Worm (Caenorhabditis elegans) whole organism, L1 larva: ENCODE measurements around the gene srbc-76.
"Not testable (repeated sequence)": the region's sequence is repeated elsewhere in the genome, so short reads cannot be mapped to it uniquely, and the experiment has no call there.

Experiments used
- Y116A8C.19 ChIP-seq: sonication (generic microtip); optimal IDR thresholded peaks from 2 replicates; lab custom pipeline; 2016; ENCODE audit warnings: missing compliant biosample characterization, missing genetic modification characterization, borderline replicate concordance
- blmp-1 ChIP-seq: fragments of 150-350 bp; optimal IDR thresholded peaks from 2 replicates; lab custom pipeline; 2014; ENCODE audit warnings: missing biosample characterization, missing genetic modification characterization
- ceh-8 ChIP-seq: fragments of 200-800 bp; sonication (Bioruptor generic); optimal IDR thresholded peaks from 2 replicates; lab custom pipeline; 2018; ENCODE audit warnings: mild to moderate bottlenecking, missing genetic modification characterization, moderate library complexity, missing compliant biosample characterization
- ceh-90 ChIP-seq: sonication (generic microtip); optimal IDR thresholded peaks from 2 replicates; lab custom pipeline; 2016; ENCODE audit warnings: missing genetic modification characterization, missing compliant biosample characterization
- ces-1 ChIP-seq: fragments of 150-350 bp; optimal IDR thresholded peaks from 2 replicates; lab custom pipeline; 2014; ENCODE audit warnings: missing biosample characterization, missing genetic modification reagents, missing genetic modification characterization
- dpl-1 ChIP-seq, 3 experiments: fragments of 150-350 bp in 2 of 3; sonication (generic microtip) in 1 of 3; optimal IDR thresholded peaks; 2 replicates each; lab custom pipeline; 2014 to 2017; ENCODE audit warnings: missing biosample characterization in 3 of 3, missing genetic modification characterization in 3 of 3, missing genetic modification reagents in 3 of 3
- dsc-1 ChIP-seq: sonication (generic microtip); optimal IDR thresholded peaks from 2 replicates; lab custom pipeline; 2016; ENCODE audit warnings: mild to moderate bottlenecking, missing genetic modification characterization, missing compliant biosample characterization
- efl-1 ChIP-seq, 4 experiments: fragments of 150-350 bp; optimal IDR thresholded peaks in 3 of 4; peaks in 1 of 4; 1 replicate in 1 of 4; 2 replicates in 3 of 4; lab custom pipeline; 2014; ENCODE audit warnings: missing biosample characterization in 2 of 4, missing genetic modification characterization in 2 of 4, missing genetic modification reagents in 2 of 4
- elt-2 ChIP-seq: sonication (generic microtip); optimal IDR thresholded peaks from 2 replicates; lab custom pipeline; 2016; ENCODE audit warnings: missing genetic modification characterization, mild to moderate bottlenecking, inconsistent platforms, missing compliant biosample characterization, missing genetic modification reagents
- elt-3 ChIP-seq, 6 experiments: fragments of 150-350 bp in 1 of 6; sonication (generic microtip); optimal IDR thresholded peaks; 2 replicates each; lab custom pipeline; 2017 to 2018; ENCODE audit warnings: missing biosample characterization in 6 of 6, missing genetic modification characterization in 6 of 6, inconsistent platforms in 1 of 6
- fkh-8 ChIP-seq: sonication (generic microtip); optimal IDR thresholded peaks from 2 replicates; lab custom pipeline; 2016; ENCODE audit warnings: mild to moderate bottlenecking, missing genetic modification characterization, missing compliant biosample characterization
- isw-1 ChIP-seq: fragments of 200-800 bp; sonication (Bioruptor generic); IDR thresholded peaks from 2 replicates; pipeline ENCODE4 v1.3.6; 2022; ENCODE audit warnings: missing genetic modification characterization, missing compliant biosample characterization
- jun-1 ChIP-seq: fragments of 150-350 bp; optimal IDR thresholded peaks from 2 replicates; lab custom pipeline; 2014; ENCODE audit warnings: missing biosample characterization, missing genetic modification reagents, missing genetic modification characterization
- lin-13 ChIP-seq: fragments of 150-350 bp; optimal IDR thresholded peaks from 2 replicates; lab custom pipeline; 2014; ENCODE audit warnings: missing biosample characterization, missing genetic modification reagents, missing genetic modification characterization
- lin-35 ChIP-seq, 2 experiments: fragments of 150-350 bp; optimal IDR thresholded peaks; 2 replicates each; lab custom pipeline; 2014; ENCODE audit warnings: missing biosample characterization in 2 of 2, missing genetic modification characterization in 2 of 2, missing genetic modification reagents in 2 of 2
- lsy-2 ChIP-seq, 2 experiments: fragments of 150-350 bp; optimal IDR thresholded peaks; 2 replicates each; lab custom pipeline; 2014; ENCODE audit warnings: missing biosample characterization in 2 of 2, missing genetic modification characterization in 2 of 2
- mab-9 ChIP-seq: fragments of 200-800 bp; sonication (Bioruptor generic); IDR thresholded peaks from 2 replicates; pipeline ENCODE4 v1.3.6; 2022; ENCODE audit warnings: missing genetic modification reagents, missing genetic modification characterization, missing compliant biosample characterization
- mep-1 ChIP-seq: fragments of 150-350 bp; optimal IDR thresholded peaks from 2 replicates; lab custom pipeline; 2014; ENCODE audit warnings: missing biosample characterization, missing genetic modification characterization
- nhr-20 ChIP-seq: sonication (generic microtip); optimal IDR thresholded peaks from 2 replicates; lab custom pipeline; 2016; ENCODE audit warnings: mild to moderate bottlenecking, missing genetic modification characterization, missing compliant biosample characterization
- nhr-47 ChIP-seq: sonication (generic microtip); optimal IDR thresholded peaks from 2 replicates; lab custom pipeline; 2016; ENCODE audit warnings: mild to moderate bottlenecking, missing genetic modification characterization, moderate library complexity, missing compliant biosample characterization
- nhr-71 ChIP-seq: sonication (generic microtip); optimal IDR thresholded peaks from 2 replicates; lab custom pipeline; 2016; ENCODE audit warnings: mild to moderate bottlenecking, missing genetic modification characterization, moderate library complexity, missing compliant biosample characterization
- nhr-84 ChIP-seq: sonication (generic microtip); optimal IDR thresholded peaks from 2 replicates; lab custom pipeline; 2017; ENCODE audit warnings: missing biosample characterization, missing genetic modification characterization
- pax-3 ChIP-seq: fragments of 200-800 bp; sonication (Bioruptor generic); optimal IDR thresholded peaks from 2 replicates; lab custom pipeline; 2018; ENCODE audit warnings: mild to moderate bottlenecking, missing genetic modification characterization, moderate library complexity, missing compliant biosample characterization
- snpc-4 ChIP-seq: fragments of 150-350 bp; optimal IDR thresholded peaks from 2 replicates; lab custom pipeline; 2014; ENCODE audit warnings: missing biosample characterization, missing genetic modification characterization
- sox-4 ChIP-seq: sonication (generic microtip); optimal IDR thresholded peaks from 2 replicates; lab custom pipeline; 2016; ENCODE audit warnings: missing genetic modification characterization, missing compliant biosample characterization
- sup-37 ChIP-seq: fragments of 200-800 bp; sonication (Bioruptor generic); optimal IDR thresholded peaks from 2 replicates; lab custom pipeline; 2018; ENCODE audit warnings: mild to moderate bottlenecking, missing genetic modification characterization, missing compliant biosample characterization
- unc-130 ChIP-seq: fragments of 150-350 bp; optimal IDR thresholded peaks from 2 replicates; lab custom pipeline; 2017; ENCODE audit warnings: missing biosample characterization, missing genetic modification characterization, inconsistent platforms
- unc-30 ChIP-seq: sonication (generic microtip); optimal IDR thresholded peaks from 2 replicates; lab custom pipeline; 2017; ENCODE audit warnings: missing biosample characterization, missing genetic modification characterization
- unc-86 ChIP-seq: sonication (generic microtip); optimal IDR thresholded peaks from 2 replicates; lab custom pipeline; 2016; ENCODE audit warnings: missing genetic modification characterization, missing compliant biosample characterization
- unc-98 ChIP-seq: fragments of 200-800 bp; sonication (Bioruptor generic); IDR thresholded peaks from 2 replicates; pipeline ENCODE4 v1.3.6; 2022; ENCODE audit warnings: missing genetic modification characterization, missing compliant biosample characterization
- zag-1 ChIP-seq: fragments of 150-350 bp; optimal IDR thresholded peaks from 2 replicates; lab custom pipeline; 2014; ENCODE audit warnings: missing biosample characterization, missing genetic modification characterization
- zip-4 ChIP-seq: fragments of 200-800 bp; sonication (Bioruptor generic); optimal IDR thresholded peaks from 2 replicates; lab custom pipeline; 2018; ENCODE audit warnings: mild to moderate bottlenecking, missing genetic modification characterization, moderate library complexity, missing compliant biosample characterization
- ztf-11 ChIP-seq, 2 experiments: sonication (generic microtip); optimal IDR thresholded peaks; 2 replicates each; lab custom pipeline; 2016 to 2017; ENCODE audit warnings: missing genetic modification characterization in 2 of 2, missing biosample characterization in 1 of 2, missing compliant biosample characterization in 1 of 2

srbc-76 gene

ce11 chrV:15253529-15253928 is 1.3 kb downstream of the srbc-76 start, which contains the start of gene srbc-75:
Gene srbc-75 (plus strand): TSS chrV:15253829.
- TF ChIP-seq nhr-71 (tag; lab: Kevin White, UChicago) (no peak), blmp-1 (tag; lab: Kevin White, UChicago) (peak; percentile 3)

ce11 chrV:15256669-15257068 is 4.5 kb downstream of the srbc-76 start, which contains the start of gene srsx-39:
Gene srsx-39 (minus strand): TSS chrV:15256769.
- not testable (repeated sequence) for TF ChIP-seq fkh-8, nhr-20, zag-1 (tag; lab: Kevin White, UChicago)

ce11 chrV:15259049-15259448 is 6.9 kb downstream of the srbc-76 start, which contains the start of gene srsx-37:
Gene srsx-37 (minus strand): TSS chrV:15259149.
- no peak for TF ChIP-seq nhr-47 (tag; lab: Kevin White, UChicago)
- no peak for TF ChIP-seq unc-98 (GFP tag; lab: Robert Waterston, UW)
- TF ChIP-seq unc-86 (tag; lab: Kevin White, UChicago), result no peak
- TF ChIP-seq nhr-84, result no peak
- no peak for TF ChIP-seq zag-1 (tag; lab: Kevin White, UChicago)
- no peak for TF ChIP-seq snpc-4
- no peak for TF ChIP-seq isw-1 (GFP tag; lab: Robert Waterston, UW)
- TF ChIP-seq mab-9 (GFP tag; lab: Robert Waterston, UW), result no peak
- no peak for TF ChIP-seq pax-3 (tag; lab: Kevin White, UChicago)
- no peak for TF ChIP-seq mep-1
- no peak for TF ChIP-seq nhr-20 (tag; lab: Kevin White, UChicago)
- no peak for TF ChIP-seq efl-1 (optimal IDR thresholded peaks at IDR 0.05; lab: Kevin White, UChicago)
- TF ChIP-seq efl-1 (GFP tag; optimal IDR thresholded peaks at IDR 0.05 in 1 of 2; lab: Kevin White, UChicago), result no peak
- TF ChIP-seq lin-35 (GFP tag; optimal IDR thresholded peaks at IDR 0.05; lab: Kevin White, UChicago), result no peak
- TF ChIP-seq unc-130, result no peak
- TF ChIP-seq ztf-11 (tag; optimal IDR thresholded peaks at IDR 0.05; lab: Kevin White, UChicago), result no peak

- TF ChIP-seq elt-3 (tag; optimal IDR thresholded peaks at IDR 0.05; lab: Kevin White, UChicago), result no peak
- TF ChIP-seq dsc-1 (tag; lab: Kevin White, UChicago), result peak; percentile 0
- TF ChIP-seq lsy-2 (tag; optimal IDR thresholded peaks at IDR 0.05; lab: Kevin White, UChicago), result no peak
Measured at ce11 chrV:15259904-15260303, 7.7 kb downstream of the srbc-76 start, which contains the start of gene M01B2.8. Gene M01B2.8 (plus strand): TSS chrV:15260204.

ce11 chrV:15262336-15262735 is 10.2 kb downstream of the srbc-76 start, which contains the start of gene M01B2.10:
Gene M01B2.10 (minus strand): TSS chrV:15262436.
- TF ChIP-seq ceh-8; unc-30; dpl-1 (GFP tag; optimal IDR thresholded peaks at IDR 0.05; lab: Kevin White, UChicago): not testable (repeated sequence)

ce11 chrV:15264131-15264530 is 11.9 kb downstream of the srbc-76 start, which contains the start of gene M01B2.12:
Gene M01B2.12 (minus strand): TSS chrV:15264231.
- no peak for TF ChIP-seq jun-1 (tag; lab: Kevin White, UChicago)
- no peak for TF ChIP-seq mep-1
- no peak for TF ChIP-seq zip-4
- no peak for TF ChIP-seq Y116A8C.19 (tag; lab: Kevin White, UChicago)
- TF ChIP-seq lin-13 (GFP tag; lab: Kevin White, UChicago), result no peak
- TF ChIP-seq efl-1 (optimal IDR thresholded peaks at IDR 0.05; lab: Kevin White, UChicago), result no peak
- TF ChIP-seq efl-1 (GFP tag; optimal IDR thresholded peaks at IDR 0.05 in 1 of 2; lab: Kevin White, UChicago), result no peak
- TF ChIP-seq sup-37 (GFP tag; lab: Kevin White, UChicago), result no peak
- no peak for TF ChIP-seq elt-2 (tag; lab: Kevin White, UChicago)
- no peak for TF ChIP-seq ces-1
- TF ChIP-seq sox-4 (tag; lab: Kevin White, UChicago), result no peak
- TF ChIP-seq ceh-90 (tag; lab: Kevin White, UChicago), result no peak
- no peak for TF ChIP-seq nhr-71 (tag; lab: Kevin White, UChicago)
- TF ChIP-seq pax-3 (tag; lab: Kevin White, UChicago), result no peak
